Worm (Caenorhabditis elegans) whole organism, mixed stage, embryonic: ENCODE data around the gene rpl-16.
A peak's percentile ranks its signal among the peaks of the same experiment; 100 is the strongest.

Source experiments
- M03D4.4 ChIP-seq: sonication (generic microtip); optimal IDR thresholded peaks from 2 replicates; lab custom pipeline; 2017; ENCODE audit warnings: mild to moderate bottlenecking, missing genetic modification characterization, missing compliant biosample characterization
- bed-3 ChIP-seq: fragments of 200-800 bp; sonication (Bioruptor generic); optimal IDR thresholded peaks from 3 replicates; lab custom pipeline; 2018; ENCODE audit warnings: mild to moderate bottlenecking, missing genetic modification characterization, moderate library complexity, missing compliant biosample characterization
- blmp-1 ChIP-seq: fragments of 150-350 bp; optimal IDR thresholded peaks from 2 replicates; lab custom pipeline; 2014; ENCODE audit warnings: missing biosample characterization, missing genetic modification characterization
- ceh-39 ChIP-seq: fragments of 150-350 bp; optimal IDR thresholded peaks from 2 replicates; lab custom pipeline; 2014; ENCODE audit warnings: missing biosample characterization, missing genetic modification characterization
- ceh-43 ChIP-seq: fragments of 200-800 bp; sonication (Bioruptor generic); optimal IDR thresholded peaks from 2 replicates; lab custom pipeline; 2018; ENCODE audit warnings: mild to moderate bottlenecking, missing genetic modification characterization, moderate library complexity, missing compliant biosample characterization
- ceh-83 ChIP-seq: fragments of 200-800 bp; sonication (Bioruptor generic); optimal IDR thresholded peaks from 2 replicates; lab custom pipeline; 2018; ENCODE audit warnings: mild to moderate bottlenecking, missing genetic modification characterization, missing compliant biosample characterization
- ces-1 ChIP-seq: fragments of 150-350 bp; optimal IDR thresholded peaks from 2 replicates; lab custom pipeline; 2014; ENCODE audit warnings: missing biosample characterization, missing genetic modification reagents, missing genetic modification characterization
- cnd-1 ChIP-seq: fragments of 200-800 bp; sonication (Bioruptor generic); optimal IDR thresholded peaks from 2 replicates; lab custom pipeline; 2018; ENCODE audit warnings: mild to moderate bottlenecking, missing genetic modification characterization, missing compliant biosample characterization
- drap-1 ChIP-seq: fragments of 200-800 bp; sonication (Bioruptor generic); optimal IDR thresholded peaks from 3 replicates; lab custom pipeline; 2018; ENCODE audit warnings: mild to moderate bottlenecking, missing genetic modification characterization, missing compliant biosample characterization
- elt-1 ChIP-seq: sonication (generic microtip); optimal IDR thresholded peaks from 2 replicates; lab custom pipeline; 2017; ENCODE audit warnings: missing genetic modification characterization, mild to moderate bottlenecking, missing compliant biosample characterization, antibody characterized with exemption, moderate library complexity, borderline replicate concordance; ENCODE audit not compliant: insufficient read depth
- elt-3 ChIP-seq: fragments of 150-350 bp; optimal IDR thresholded peaks from 2 replicates; lab custom pipeline; 2014; ENCODE audit warnings: missing biosample characterization, missing genetic modification characterization
- flh-1 ChIP-seq: fragments of 200-800 bp; sonication (Bioruptor generic); optimal IDR thresholded peaks from 2 replicates; lab custom pipeline; 2018; ENCODE audit warnings: mild to moderate bottlenecking, missing genetic modification characterization, moderate library complexity, missing compliant biosample characterization
- ham-2 ChIP-seq: fragments of 200-800 bp; sonication (Bioruptor generic); optimal IDR thresholded peaks from 2 replicates; lab custom pipeline; 2018; ENCODE audit warnings: mild to moderate bottlenecking, missing genetic modification characterization, missing compliant biosample characterization
- hlh-1 ChIP-seq: fragments of 150-350 bp; optimal IDR thresholded peaks from 2 replicates; lab custom pipeline; 2014; ENCODE audit warnings: missing biosample characterization, missing genetic modification reagents, missing genetic modification characterization
- lin-13 ChIP-seq: fragments of 150-350 bp; optimal IDR thresholded peaks from 2 replicates; lab custom pipeline; 2014; ENCODE audit warnings: missing biosample characterization, missing genetic modification characterization
- lin-32 ChIP-seq: fragments of 200-800 bp; sonication (Bioruptor generic); optimal IDR thresholded peaks from 2 replicates; lab custom pipeline; 2018; ENCODE audit warnings: mild to moderate bottlenecking, missing genetic modification characterization, missing compliant biosample characterization
- lsy-2 ChIP-seq: fragments of 150-350 bp; optimal IDR thresholded peaks from 2 replicates; lab custom pipeline; 2014; ENCODE audit warnings: missing biosample characterization, missing genetic modification characterization
- mab-5 ChIP-seq: fragments of 150-350 bp; optimal IDR thresholded peaks from 2 replicates; lab custom pipeline; 2014; ENCODE audit warnings: missing biosample characterization, missing genetic modification characterization
- mep-1 ChIP-seq: fragments of 150-350 bp; optimal IDR thresholded peaks from 2 replicates; lab custom pipeline; 2017; ENCODE audit warnings: missing biosample characterization, missing genetic modification reagents, missing genetic modification characterization, inconsistent platforms
- mls-2 ChIP-seq: sonication (generic microtip); optimal IDR thresholded peaks from 2 replicates; lab custom pipeline; 2016; ENCODE audit warnings: mild to moderate bottlenecking, missing genetic modification characterization, moderate library complexity, missing compliant biosample characterization
- nhr-12 ChIP-seq: fragments of 150-350 bp; optimal IDR thresholded peaks from 2 replicates; lab custom pipeline; 2014; ENCODE audit warnings: missing biosample characterization, missing genetic modification characterization
- nhr-2 ChIP-seq: fragments of 150-350 bp; optimal IDR thresholded peaks from 2 replicates; lab custom pipeline; 2014; ENCODE audit warnings: missing biosample characterization, missing genetic modification characterization
- nhr-237 ChIP-seq: fragments of 150-350 bp; optimal IDR thresholded peaks from 2 replicates; lab custom pipeline; 2014; ENCODE audit warnings: missing biosample characterization, missing genetic modification characterization
- nhr-28 ChIP-seq: fragments of 150-350 bp; optimal IDR thresholded peaks from 2 replicates; lab custom pipeline; 2014; ENCODE audit warnings: missing biosample characterization, missing genetic modification characterization
- nhr-76 ChIP-seq: sonication (generic microtip); optimal IDR thresholded peaks from 2 replicates; lab custom pipeline; 2017; ENCODE audit warnings: missing biosample characterization, missing genetic modification characterization
- pha-4 ChIP-seq: fragments of 150-350 bp; optimal IDR thresholded peaks from 2 replicates; lab custom pipeline; 2018; ENCODE audit warnings: missing biosample characterization, missing genetic modification reagents, missing genetic modification characterization
- sem-2 ChIP-seq: fragments of 200-800 bp; sonication (Bioruptor generic); optimal IDR thresholded peaks from 2 replicates; lab custom pipeline; 2018; ENCODE audit warnings: mild to moderate bottlenecking, missing genetic modification characterization, missing compliant biosample characterization
- snpc-4 ChIP-seq: fragments of 150-350 bp; optimal IDR thresholded peaks from 2 replicates; lab custom pipeline; 2014; ENCODE audit warnings: missing biosample characterization, missing genetic modification characterization
- sptf-1 ChIP-seq: sonication (generic microtip); optimal IDR thresholded peaks from 2 replicates; lab custom pipeline; 2017; ENCODE audit warnings: mild to moderate bottlenecking, missing genetic modification characterization, moderate library complexity, missing compliant biosample characterization
- tbx-8 ChIP-seq: fragments of 200-800 bp; sonication (Bioruptor generic); optimal IDR thresholded peaks from 2 replicates; lab custom pipeline; 2018; ENCODE audit warnings: mild to moderate bottlenecking, missing genetic modification characterization, moderate library complexity, missing compliant biosample characterization
- unc-120 ChIP-seq: sonication (generic microtip); optimal IDR thresholded peaks from 2 replicates; lab custom pipeline; 2017; ENCODE audit warnings: missing genetic modification characterization, missing compliant biosample characterization; ENCODE audit not compliant: poor library complexity, severe bottlenecking
- unc-39 ChIP-seq: fragments of 150-350 bp; optimal IDR thresholded peaks from 2 replicates; lab custom pipeline; 2014; ENCODE audit warnings: missing biosample characterization, missing genetic modification characterization
- unc-62 ChIP-seq: fragments of 150-350 bp; optimal IDR thresholded peaks from 2 replicates; lab custom pipeline; 2014; ENCODE audit warnings: missing biosample characterization, missing genetic modification reagents, missing genetic modification characterization
- zip-8 ChIP-seq: fragments of 150-350 bp; optimal IDR thresholded peaks from 2 replicates; lab custom pipeline; 2014; ENCODE audit warnings: missing biosample characterization, missing genetic modification characterization
- ztf-11 ChIP-seq: fragments of 150-350 bp; optimal IDR thresholded peaks from 2 replicates; lab custom pipeline; 2014; ENCODE audit warnings: missing biosample characterization, missing genetic modification characterization

Gene rpl-16

ce11 chrIII:3543071-3543470 is 39.7 kb upstream of the rpl-16 start:
- TF ChIP-seq elt-3 (tag; lab: Kevin White, UChicago) (no peak), sptf-1 (tag; lab: Kevin White, UChicago) (no peak), tbx-8 (GFP tag; lab: Kevin White, UChicago) (no peak), ham-2 (GFP tag; lab: Kevin White, UChicago) (no peak), cnd-1 (peak; percentile 83), unc-62 (peak; percentile 56), mab-5 (no peak), lin-32 (peak; percentile 48), ces-1 (peak; percentile 98)

DNA sequence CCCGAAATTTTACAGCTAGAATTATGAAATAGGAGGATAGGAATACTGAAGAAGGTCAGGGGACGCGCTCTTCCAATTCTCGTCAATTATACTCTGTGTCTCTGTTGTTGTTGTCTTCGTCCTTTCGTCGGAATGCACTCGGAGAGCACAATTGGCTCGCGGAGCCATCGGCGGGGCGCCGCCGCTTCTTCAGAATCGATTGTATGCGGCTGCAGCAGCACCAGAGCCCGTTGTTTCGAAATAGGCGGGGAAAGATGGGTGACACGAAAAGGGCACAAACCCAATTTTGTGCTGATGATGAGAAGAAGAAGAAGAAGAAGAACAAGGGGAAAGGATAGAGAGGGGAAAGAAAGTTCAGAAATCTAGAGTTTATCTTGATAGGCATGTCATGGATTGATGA is 38.7 kb upstream of the rpl-16 start:
- peak; percentile 89 for TF ChIP-seq ces-1
- TF ChIP-seq mab-5: no peak

DNA sequence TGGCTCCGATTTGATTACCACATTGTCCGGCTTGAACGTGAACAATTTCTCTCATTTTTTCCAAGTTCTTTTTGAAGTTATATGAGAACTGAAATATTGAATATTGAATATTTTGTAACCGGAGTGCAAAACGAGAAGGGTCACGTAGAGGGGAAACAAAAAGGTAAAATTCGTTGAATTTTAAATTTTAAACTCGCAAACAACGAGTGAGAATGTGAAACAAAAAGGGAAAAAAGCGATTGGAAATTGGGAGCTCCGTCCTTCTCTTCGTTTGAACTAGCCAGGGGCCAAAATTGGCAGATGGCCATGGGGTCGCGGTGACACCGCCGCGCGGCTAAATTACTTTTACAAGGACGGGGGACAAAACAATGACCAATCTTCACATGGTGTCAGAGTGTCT is 38.1 kb upstream of the rpl-16 start, which contains the start of gene ben-1:
ben-1 (minus strand) TSS at position 101 of the 400 bp plus-strand sequence.
- TF ChIP-seq unc-62: no peak
- TF ChIP-seq lin-32: no peak
- no peak for TF ChIP-seq lin-13
- no peak for TF ChIP-seq ces-1
- TF ChIP-seq hlh-1 (tag; lab: Kevin White, UChicago): no peak
- no peak for TF ChIP-seq flh-1

DNA sequence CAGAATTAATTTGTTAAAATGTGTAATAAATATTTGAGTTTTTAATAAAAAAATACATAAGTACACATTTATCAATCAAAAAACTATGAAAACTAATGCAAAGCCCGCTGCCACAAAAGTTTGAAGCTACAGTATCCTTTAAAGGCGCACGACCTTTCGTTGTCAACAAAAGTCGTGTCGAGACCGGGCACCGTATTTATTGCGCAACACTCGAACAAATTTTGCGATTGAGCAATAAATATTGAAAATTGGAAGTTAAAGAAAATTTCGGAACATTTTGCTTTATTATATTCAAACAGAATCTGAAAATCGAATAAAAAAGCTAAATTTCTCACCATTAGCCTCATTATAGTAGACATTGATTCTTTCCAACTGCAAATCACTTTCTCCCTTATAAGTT is 37.7 kb upstream of the rpl-16 start:
- TF ChIP-seq zip-8 (tag; lab: Kevin White, UChicago) (peak; percentile 92), elt-1 (tag; lab: Kevin White, UChicago) (no peak), hlh-1 (tag; lab: Kevin White, UChicago) (no peak)

DNA sequence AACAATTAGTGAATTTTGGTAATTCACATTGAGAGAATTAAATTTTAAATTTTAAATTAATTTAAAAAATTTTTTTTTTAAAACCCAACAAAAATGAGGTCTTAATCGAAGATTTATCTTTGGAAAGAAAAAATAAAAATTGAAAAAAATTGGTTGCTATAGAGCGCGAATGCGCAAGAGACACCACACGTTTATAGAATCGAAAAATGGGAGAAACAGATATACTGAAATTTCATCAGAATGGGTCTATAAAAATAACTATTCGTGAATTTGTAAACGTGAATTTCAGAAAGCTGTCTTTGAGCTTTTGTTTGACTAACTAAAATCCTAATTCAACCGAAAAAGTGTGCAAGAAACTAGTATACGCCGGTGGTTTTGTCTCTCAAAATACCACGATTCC is 37.0 kb upstream of the rpl-16 start:
- TF ChIP-seq elt-1 (tag; lab: Kevin White, UChicago): no peak
- TF ChIP-seq sem-2: no peak
- TF ChIP-seq mep-1: peak; percentile 6
- TF ChIP-seq ceh-83 (GFP tag; lab: Kevin White, UChicago): no peak
- no peak for TF ChIP-seq M03D4.4 (tag; lab: Kevin White, UChicago)
- no peak for TF ChIP-seq blmp-1 (tag; lab: Kevin White, UChicago)
- no peak for TF ChIP-seq nhr-28 (tag; lab: Kevin White, UChicago)
- TF ChIP-seq tbx-8 (GFP tag; lab: Kevin White, UChicago): peak; percentile 56
- no peak for TF ChIP-seq lin-32
- TF ChIP-seq nhr-12 (tag; lab: Kevin White, UChicago): no peak
- TF ChIP-seq lsy-2 (tag; lab: Kevin White, UChicago): peak; percentile 64
- TF ChIP-seq flh-1: no peak
- no peak for TF ChIP-seq ztf-11 (tag; lab: Kevin White, UChicago)
- peak; percentile 52 for TF ChIP-seq sptf-1 (tag; lab: Kevin White, UChicago)
- TF ChIP-seq unc-120 (tag; lab: Kevin White, UChicago): no peak
- TF ChIP-seq pha-4: no peak
- peak; percentile 10 for TF ChIP-seq nhr-2 (tag; lab: Kevin White, UChicago)
- TF ChIP-seq ceh-39 (tag; lab: Kevin White, UChicago): peak; percentile 22
- TF ChIP-seq mls-2 (tag; lab: Kevin White, UChicago): no peak
- no peak for TF ChIP-seq ham-2 (GFP tag; lab: Kevin White, UChicago)
- no peak for TF ChIP-seq cnd-1
- TF ChIP-seq ceh-43 (GFP tag; lab: Kevin White, UChicago): no peak
- TF ChIP-seq unc-39 (tag; lab: Kevin White, UChicago): no peak
- no peak for TF ChIP-seq ces-1
- peak; percentile 56 for TF ChIP-seq nhr-237
- TF ChIP-seq snpc-4 (tag; lab: Kevin White, UChicago): no peak
- no peak for TF ChIP-seq drap-1 (GFP tag; lab: Kevin White, UChicago)
- no peak for TF ChIP-seq hlh-1 (tag; lab: Kevin White, UChicago)
- no peak for TF ChIP-seq elt-3 (tag; lab: Kevin White, UChicago)
- TF ChIP-seq mab-5: no peak
- no peak for TF ChIP-seq zip-8 (tag; lab: Kevin White, UChicago)
- TF ChIP-seq bed-3 (GFP tag; lab: Kevin White, UChicago): no peak
- TF ChIP-seq nhr-76: no peak
- TF ChIP-seq lin-13: no peak
- no peak for TF ChIP-seq unc-62
- TF ChIP-seq, all 35 proteins: peak for 7
